Fruit fly (Drosophila melanogaster): Measurements from ENCODE around the gene CG42502.

CG42502 gene

dm6 chr2L:18830587-18831528 is 19.8 kb upstream of the CG42502 start, which contains the start of the genes CG17597 and ScpX (continued):
- peak; percentile 20 for TF ChIP-seq slp2 (GFP tag; optimal IDR thresholded peaks at IDR 0.05)
- TF ChIP-seq CG12942 (GFP tag; optimal IDR thresholded peaks at IDR 0.05): peak; percentile 45
- TF ChIP-seq D19B (GFP tag; optimal IDR thresholded peaks at IDR 0.05): peak; percentile 44
- TF ChIP-seq HLH4C (GFP tag; IDR thresholded peaks at IDR 0.05; ENCODE audit: partially characterized antibody): peak; percentile 90
- TF ChIP-seq CG14965 (GFP tag; optimal IDR thresholded peaks at IDR 0.05; ENCODE audit: borderline replicate concordance): no peak
- TF ChIP-seq Mad (GFP tag; optimal IDR thresholded peaks at IDR 0.05): peak; percentile 50
- peak; percentile 63 for TF ChIP-seq repo (GFP tag; optimal IDR thresholded peaks at IDR 0.05)
- no peak for TF ChIP-seq gt (GFP tag; IDR thresholded peaks at IDR 0.05)
- no peak for TF ChIP-seq Jarid2 (GFP tag; optimal IDR thresholded peaks at IDR 0.05)
- TF ChIP-seq Hr51 (GFP tag; optimal IDR thresholded peaks at IDR 0.05): peak; percentile 13 to 58
- peak; percentile 24 for TF ChIP-seq Meics (GFP tag; optimal IDR thresholded peaks at IDR 0.05)
- peak; percentile 50 for TF ChIP-seq dmrt99B (tag; optimal IDR thresholded peaks at IDR 0.05)
- TF ChIP-seq ase (GFP tag; IDR thresholded peaks at IDR 0.05): 0 out of 3 replicates have a peak, but pooled peaks have one; percentile 43
- TF ChIP-seq CG12236 (GFP tag; optimal IDR thresholded peaks at IDR 0.05): no peak
- TF ChIP-seq nerfin-2 (GFP tag; IDR thresholded peaks at IDR 0.05; ENCODE audit: partially characterized antibody): peak; percentile 82
- no peak for TF ChIP-seq crol (GFP tag; IDR thresholded peaks at IDR 0.05)
- TF ChIP-seq h (optimal IDR thresholded peaks at IDR 0.05): no peak
- peak; percentile 37 for TF ChIP-seq tup (GFP tag; optimal IDR thresholded peaks at IDR 0.05)
- 0 out of 2 replicates have a peak, but pooled peaks have one; percentile 24 for TF ChIP-seq CG11247 (GFP tag; IDR thresholded peaks at IDR 0.05)
- TF ChIP-seq tll (GFP tag; optimal IDR thresholded peaks at IDR 0.05): peak; percentile 9 to 65
- peak; percentile 60 for TF ChIP-seq shn (GFP tag; optimal IDR thresholded peaks at IDR 0.05)
- peak; percentile 47 to 68 for TF ChIP-seq dpn (GFP tag; optimal IDR thresholded peaks at IDR 0.05)
- peak; percentile 55; the same call in 2 of the 3 replicates for TF ChIP-seq zfh1 (GFP tag; IDR thresholded peaks at IDR 0.05)
- TF ChIP-seq Dp (GFP tag; optimal IDR thresholded peaks at IDR 0.05): peak; percentile 85
- peak; percentile 75 for TF ChIP-seq CG30020 (tag; optimal IDR thresholded peaks at IDR 0.05)
- TF ChIP-seq CG4854 (GFP tag; optimal IDR thresholded peaks at IDR 0.05): peak; percentile 39
- no peak; the same call in 2 of the 3 replicates for TF ChIP-seq gce (GFP tag; IDR thresholded peaks at IDR 0.05)
- peak; percentile 25 for TF ChIP-seq crc (GFP tag; optimal IDR thresholded peaks at IDR 0.05)
- peak; percentile 59 for TF ChIP-seq oc (tag; optimal IDR thresholded peaks at IDR 0.05)
- TF ChIP-seq ind (GFP tag; optimal IDR thresholded peaks at IDR 0.05): peak; percentile 72
- no peak for TF ChIP-seq CG14050 (GFP tag; IDR thresholded peaks at IDR 0.05)
- no peak for TF ChIP-seq CG1832 (GFP tag; optimal IDR thresholded peaks at IDR 0.05)
- TF ChIP-seq CG1529 (GFP tag; optimal IDR thresholded peaks at IDR 0.05): no peak
- TF ChIP-seq NFAT (GFP tag; IDR thresholded peaks at IDR 0.05): no peak; the same call in 1 of the 2 replicates
- peak; percentile 19 for TF ChIP-seq CG31388 (GFP tag; optimal IDR thresholded peaks at IDR 0.05)
- TF ChIP-seq Rfx (GFP tag; IDR thresholded peaks at IDR 0.05): peak; percentile 57
- TF ChIP-seq Dip3 (GFP tag; optimal IDR thresholded peaks at IDR 0.05): peak; percentile 60
- TF ChIP-seq CG4404 (GFP tag; IDR thresholded peaks at IDR 0.05): peak; percentile 35; the same call in 1 of the 2 replicates
- TF ChIP-seq grn (GFP tag; optimal IDR thresholded peaks at IDR 0.05): peak; percentile 88
- no peak for TF ChIP-seq tap (tag; optimal IDR thresholded peaks at IDR 0.05)
- peak; percentile 59 for TF ChIP-seq Nf-YC (tag; optimal IDR thresholded peaks at IDR 0.05)
- peak; percentile 37 for TF ChIP-seq zen (tag; optimal IDR thresholded peaks at IDR 0.05)
- TF ChIP-seq cg (GFP tag; optimal IDR thresholded peaks at IDR 0.05): no peak
- peak; percentile 62 for TF ChIP-seq tin (GFP tag; optimal IDR thresholded peaks at IDR 0.05)
- peak; percentile 50 for TF ChIP-seq CG12219 (GFP tag; optimal IDR thresholded peaks at IDR 0.05)
- TF ChIP-seq CG1602 (GFP tag; optimal IDR thresholded peaks at IDR 0.05): peak; percentile 65
- no peak for TF ChIP-seq toy (GFP tag; IDR thresholded peaks at IDR 0.05)
- no peak for TF ChIP-seq CG10565 (GFP tag; optimal IDR thresholded peaks at IDR 0.05)
